Worm (Caenorhabditis elegans) whole organism, mixed stage, embryonic: Measurements from ENCODE around the gene ger-1.

Source experiments
- blmp-1 ChIP-seq: fragments of 150-350 bp; optimal IDR thresholded peaks from 2 replicates; lab custom pipeline; 2014; ENCODE audit warnings: missing biosample characterization, missing genetic modification characterization
- elt-3 ChIP-seq: fragments of 150-350 bp; optimal IDR thresholded peaks from 2 replicates; lab custom pipeline; 2014; ENCODE audit warnings: missing biosample characterization, missing genetic modification characterization
- lin-13 ChIP-seq: fragments of 150-350 bp; optimal IDR thresholded peaks from 2 replicates; lab custom pipeline; 2014; ENCODE audit warnings: missing biosample characterization, missing genetic modification characterization
- mep-1 ChIP-seq: fragments of 150-350 bp; optimal IDR thresholded peaks from 2 replicates; lab custom pipeline; 2017; ENCODE audit warnings: missing biosample characterization, missing genetic modification reagents, missing genetic modification characterization, inconsistent platforms
- nhr-2 ChIP-seq: fragments of 150-350 bp; optimal IDR thresholded peaks from 2 replicates; lab custom pipeline; 2014; ENCODE audit warnings: missing biosample characterization, missing genetic modification characterization
- nhr-28 ChIP-seq: fragments of 150-350 bp; optimal IDR thresholded peaks from 2 replicates; lab custom pipeline; 2014; ENCODE audit warnings: missing biosample characterization, missing genetic modification characterization
- snpc-4 ChIP-seq: fragments of 150-350 bp; optimal IDR thresholded peaks from 2 replicates; lab custom pipeline; 2014; ENCODE audit warnings: missing biosample characterization, missing genetic modification characterization
- unc-39 ChIP-seq: fragments of 150-350 bp; optimal IDR thresholded peaks from 2 replicates; lab custom pipeline; 2014; ENCODE audit warnings: missing biosample characterization, missing genetic modification characterization
- unc-62 ChIP-seq: fragments of 150-350 bp; optimal IDR thresholded peaks from 2 replicates; lab custom pipeline; 2014; ENCODE audit warnings: missing biosample characterization, missing genetic modification reagents, missing genetic modification characterization

- TF ChIP-seq nhr-2 (tag; lab: Kevin White, UChicago) (no peak), unc-62 (GFP tag; lab: Kevin White, UChicago) (no peak), lin-13 (no peak), elt-3 (tag; lab: Kevin White, UChicago) (no peak), nhr-28 (tag; lab: Kevin White, UChicago) (no peak), blmp-1 (tag; lab: Kevin White, UChicago) (no peak), mep-1 (tag; lab: Kevin White, UChicago) (no peak), snpc-4 (tag; lab: Kevin White, UChicago) (no peak), unc-39 (tag; lab: Kevin White, UChicago) (no peak)
These were observed 19.9 kb upstream of the ger-1 start for ce11 chrIII:7087180-7087579.
